Worm (Caenorhabditis elegans): Measurements from ENCODE around the gene Y61A9LA.12.

Gene Y61A9LA.12

ce11 chrV:4550459-4550858, 3.2 kb upstream of the Y61A9LA.12 start:
- TF ChIP-seq mxl-2 (GFP tag; conservative IDR thresholded peaks at IDR 0.05) (no peak), mes-2 (tag; optimal IDR thresholded peaks at IDR 0.05; ENCODE audit: poor library complexity, severe bottlenecking) (peak; percentile 22), dve-1 (tag; optimal IDR thresholded peaks at IDR 0.05; ENCODE audit: insufficient read depth) (peak; percentile 31), daf-16 (GFP tag; optimal IDR thresholded peaks at IDR 0.05) (no peak), daf-16 (tag; optimal IDR thresholded peaks at IDR 0.05) (peak; percentile 44), saeg-2 (GFP tag; IDR thresholded peaks at IDR 0.05) (no peak), ceh-28 (tag; optimal IDR thresholded peaks at IDR 0.05) (no peak), dmd-9 (GFP tag; IDR thresholded peaks at IDR 0.05) (no peak), mdl-1 (tag; optimal IDR thresholded peaks at IDR 0.05) (peak; percentile 14 to 68), mxl-3 (GFP tag; optimal IDR thresholded peaks at IDR 0.05) (peak; percentile 74), zag-1 (tag; optimal IDR thresholded peaks at IDR 0.05) (no peak), ceh-82 (tag; optimal IDR thresholded peaks at IDR 0.05) (no peak), lsy-2 (tag; optimal IDR thresholded peaks at IDR 0.05) (peak; percentile 21 to 31), nhr-25 (tag; optimal IDR thresholded peaks at IDR 0.05; ENCODE audit: borderline replicate concordance, insufficient read depth) (no peak), dmd-6 (GFP tag; IDR thresholded peaks at IDR 0.05) (peak; percentile 45; the same call in 1 of the 2 replicates), F10B5.3 (tag; optimal IDR thresholded peaks at IDR 0.05) (no peak), R02D3.7 (tag; optimal IDR thresholded peaks at IDR 0.05) (no peak), nhr-48 (tag; optimal IDR thresholded peaks at IDR 0.05) (peak; percentile 48), rbr-2 (tag; optimal IDR thresholded peaks at IDR 0.05) (peak; percentile 25), ztf-11 (tag; optimal IDR thresholded peaks at IDR 0.05) (no peak), hlh-11 (tag; optimal IDR thresholded peaks at IDR 0.05) (peak; percentile 72), dpl-1 (GFP tag; optimal IDR thresholded peaks at IDR 0.05) (peak; percentile 10), nhr-28 (tag; optimal IDR thresholded peaks at IDR 0.05) (peak; percentile 83), hif-1 (tag; optimal IDR thresholded peaks at IDR 0.05) (no peak), nhr-41 (GFP tag; IDR thresholded peaks at IDR 0.05) (no peak), lir-3 (tag; optimal IDR thresholded peaks at IDR 0.05) (no peak), skn-1 (tag; optimal IDR thresholded peaks at IDR 0.05) (no peak), unc-130 (GFP tag; optimal IDR thresholded peaks at IDR 0.05) (no peak), unc-62 (GFP tag; optimal IDR thresholded peaks at IDR 0.05 in 1 of 2) (no peak), unc-62 (tag; optimal IDR thresholded peaks at IDR 0.05) (no peak), zfp-2 (tag; optimal IDR thresholded peaks at IDR 0.05) (no peak), mep-1 (tag; optimal IDR thresholded peaks at IDR 0.05) (peak; percentile 43), madf-5 (GFP tag; IDR thresholded peaks at IDR 0.05) (no peak), F26F4.8 (GFP tag; conservative IDR thresholded peaks at IDR 0.05) (no peak), lim-7 (GFP tag; IDR thresholded peaks at IDR 0.05) (no peak), F37D6.2 (tag; optimal IDR thresholded peaks at IDR 0.05) (no peak), aha-1 (tag) (peak; percentile 94), set-16 (GFP tag; IDR thresholded peaks at IDR 0.05) (peak; percentile 37; the same call in 1 of the 2 replicates), tra-1 (GFP tag; IDR thresholded peaks at IDR 0.05) (no peak), lin-38 (GFP tag; IDR thresholded peaks at IDR 0.05) (no peak), F49E8.2 (tag; optimal IDR thresholded peaks at IDR 0.05; ENCODE audit: borderline replicate concordance) (no peak), pha-4 (GFP tag; IDR thresholded peaks at IDR 0.05) (no peak), pha-4 (tag; optimal IDR thresholded peaks at IDR 0.05) (no peak), hlh-30 (tag; optimal IDR thresholded peaks at IDR 0.05; ENCODE audit: insufficient read depth) (peak; percentile 46), gei-8 (GFP tag; optimal IDR thresholded peaks at IDR 0.05) (no peak), pqm-1 (tag; optimal IDR thresholded peaks at IDR 0.05) (no peak), nhr-11 (tag; optimal IDR thresholded peaks at IDR 0.05) (peak; percentile 25), nhr-10 (tag; optimal IDR thresholded peaks at IDR 0.05) (no peak), hmg-1.1 (GFP tag; IDR thresholded peaks at IDR 0.05) (peak; percentile 35; the same call in 1 of the 2 replicates), ces-1 (GFP tag; optimal IDR thresholded peaks at IDR 0.05) (no peak), snpc-1.2 (GFP tag; IDR thresholded peaks at IDR 0.05) (no peak), fos-1 (tag; optimal IDR thresholded peaks at IDR 0.05) (no peak)
